Worm (Caenorhabditis elegans) whole organism, young adult: ENCODE results near the gene wrt-6.

Source experiments
- B0019.2 ChIP-seq: fragments of 200-800 bp; sonication (Bioruptor generic); conservative IDR thresholded peaks from 2 replicates; pipeline ENCODE4 v1.3.6; 2022; ENCODE audit warnings: missing genetic modification reagents, missing genetic modification characterization, missing compliant biosample characterization
- B0336.3 ChIP-seq: fragments of 200-800 bp; sonication (Bioruptor generic); IDR thresholded peaks from 2 replicates; pipeline ENCODE4 v1.3.6; 2022; ENCODE audit warnings: missing genetic modification characterization, missing compliant biosample characterization
- F10E7.11 ChIP-seq: sonication (generic microtip); optimal IDR thresholded peaks from 2 replicates; lab custom pipeline; 2017; ENCODE audit warnings: mild to moderate bottlenecking, missing genetic modification characterization, moderate library complexity, missing compliant biosample characterization
- F22D6.2 ChIP-seq: sonication (generic microtip); optimal IDR thresholded peaks from 2 replicates; lab custom pipeline; 2016; ENCODE audit warnings: mild to moderate bottlenecking, missing genetic modification characterization, missing compliant biosample characterization
- K11D2.4 ChIP-seq: fragments of 200-800 bp; sonication (Bioruptor generic); IDR thresholded peaks from 2 replicates; pipeline ENCODE4 v1.3.6; 2022; ENCODE audit warnings: missing genetic modification reagents, missing genetic modification characterization, missing compliant biosample characterization
- T07F8.4 ChIP-seq: sonication (generic microtip); optimal IDR thresholded peaks from 2 replicates; lab custom pipeline; 2016; ENCODE audit warnings: mild to moderate bottlenecking, missing genetic modification characterization, moderate library complexity, missing compliant biosample characterization
- Y53F4B.3 ChIP-seq: fragments of 200-800 bp; sonication (Bioruptor generic); IDR thresholded peaks from 2 replicates; pipeline ENCODE4 v1.3.6; 2022; ENCODE audit warnings: missing genetic modification reagents, missing genetic modification characterization, missing compliant biosample characterization
- ZK185.1 ChIP-seq: sonication (generic microtip); optimal IDR thresholded peaks from 2 replicates; lab custom pipeline; 2016; ENCODE audit warnings: mild to moderate bottlenecking, missing genetic modification characterization, missing compliant biosample characterization; ENCODE audit not compliant: poor library complexity, severe bottlenecking
- ama-1 ChIP-seq, 3 experiments: fragments of 150-350 bp in 1 of 3; sonication (generic microtip) in 2 of 3; optimal IDR thresholded peaks; 2 replicates each; lab custom pipeline; 2014 to 2018; ENCODE audit warnings: missing biosample characterization in 2 of 3, missing genetic modification characterization in 2 of 3, missing genetic modification reagents in 2 of 3
- aptf-2 ChIP-seq: fragments of 200-800 bp; sonication (Bioruptor generic); conservative IDR thresholded peaks from 2 replicates; pipeline ENCODE4 v1.3.6; 2022; ENCODE audit warnings: missing genetic modification reagents, missing genetic modification characterization, missing compliant biosample characterization
- aptf-3 ChIP-seq: fragments of 200-800 bp; sonication (Bioruptor generic); IDR thresholded peaks from 2 replicates; pipeline ENCODE4 v1.3.6; 2022; ENCODE audit warnings: missing genetic modification characterization, missing compliant biosample characterization
- athp-1 ChIP-seq: sonication (generic microtip); optimal IDR thresholded peaks from 2 replicates; lab custom pipeline; 2017; ENCODE audit warnings: mild to moderate bottlenecking, missing genetic modification characterization, missing compliant biosample characterization
- bed-2 ChIP-seq: fragments of 200-800 bp; sonication (Bioruptor generic); IDR thresholded peaks from 2 replicates; pipeline ENCODE4 v1.3.6; 2022; ENCODE audit warnings: missing genetic modification reagents, missing genetic modification characterization, missing compliant biosample characterization
- ccch-3 ChIP-seq: fragments of 200-800 bp; sonication (Bioruptor generic); optimal IDR thresholded peaks from 2 replicates; lab custom pipeline; 2018; ENCODE audit warnings: mild to moderate bottlenecking, missing genetic modification characterization, missing compliant biosample characterization
- cebp-1 ChIP-seq, 2 experiments: fragments of 200-800 bp in 1 of 2; sonication (Bioruptor generic) in 1 of 2; sonication (generic microtip) in 1 of 2; IDR thresholded peaks in 1 of 2; optimal IDR thresholded peaks in 1 of 2; 2 replicates each; pipeline versions ENCODE4 v1.3.6 to Lab custom; 2017 to 2022; ENCODE audit warnings: missing compliant biosample characterization in 2 of 2, missing genetic modification characterization in 2 of 2, mild to moderate bottlenecking in 1 of 2, missing genetic modification reagents in 1 of 2, moderate library complexity in 1 of 2
- cebp-2 ChIP-seq: fragments of 200-800 bp; sonication (Bioruptor generic); IDR thresholded peaks from 2 replicates; pipeline ENCODE4 v1.3.6; 2022; ENCODE audit warnings: missing genetic modification characterization, missing compliant biosample characterization
- ceh-27 ChIP-seq: fragments of 200-800 bp; sonication (Bioruptor generic); optimal IDR thresholded peaks from 2 replicates; lab custom pipeline; 2018; ENCODE audit warnings: mild to moderate bottlenecking, missing genetic modification characterization, moderate library complexity, missing compliant biosample characterization
- ceh-91 ChIP-seq: fragments of 200-800 bp; sonication (Bioruptor generic); IDR thresholded peaks from 2 replicates; pipeline ENCODE4 v1.3.6; 2022; ENCODE audit warnings: missing genetic modification reagents, missing genetic modification characterization, missing compliant biosample characterization
- chd-7 ChIP-seq: sonication (generic microtip); optimal IDR thresholded peaks from 2 replicates; lab custom pipeline; 2016; ENCODE audit warnings: mild to moderate bottlenecking, missing genetic modification characterization, moderate library complexity, missing compliant biosample characterization
- egl-44 ChIP-seq: fragments of 200-800 bp; sonication (Bioruptor generic); IDR thresholded peaks from 2 replicates; pipeline ENCODE4 v1.3.6; 2022; ENCODE audit warnings: missing genetic modification reagents, missing genetic modification characterization, missing compliant biosample characterization
- ekl-4 ChIP-seq: fragments of 200-800 bp; sonication (Bioruptor generic); IDR thresholded peaks from 2 replicates; pipeline ENCODE4 v1.3.6; 2022; ENCODE audit warnings: missing genetic modification reagents, missing genetic modification characterization, missing compliant biosample characterization
- ets-4 ChIP-seq: fragments of 200-800 bp; sonication (Bioruptor generic); optimal IDR thresholded peaks from 2 replicates; lab custom pipeline; 2018; ENCODE audit warnings: mild to moderate bottlenecking, missing genetic modification characterization, missing compliant biosample characterization
- him-1 ChIP-seq: sonication (generic microtip); optimal IDR thresholded peaks from 2 replicates; lab custom pipeline; 2016; ENCODE audit warnings: missing genotype, missing genetic modification reagents, missing genetic modification characterization, missing compliant biosample characterization
- hrde-1 ChIP-seq: sonication (generic microtip); optimal IDR thresholded peaks from 2 replicates; lab custom pipeline; 2016; ENCODE audit warnings: missing genetic modification characterization, mild to moderate bottlenecking, missing compliant biosample characterization, moderate library complexity, missing genotype, missing genetic modification reagents, borderline replicate concordance
- hsf-1 ChIP-seq: fragments of 200-800 bp; sonication (Bioruptor generic); IDR thresholded peaks from 2 replicates; pipeline ENCODE4 v1.3.6; 2022; ENCODE audit warnings: missing genetic modification reagents, missing genetic modification characterization, missing compliant biosample characterization
- lin-26 ChIP-seq: fragments of 200-800 bp; sonication (Bioruptor generic); IDR thresholded peaks from 2 replicates; pipeline ENCODE4 v1.3.6; 2022; ENCODE audit warnings: missing genetic modification reagents, missing genetic modification characterization, missing compliant biosample characterization
- lin-35 ChIP-seq, 3 experiments: fragments of 150-350 bp in 2 of 3; sonication (generic microtip) in 1 of 3; optimal IDR thresholded peaks; 2 replicates each; lab custom pipeline; 2014 to 2018; ENCODE audit warnings: missing biosample characterization in 3 of 3, missing genetic modification characterization in 3 of 3, missing genetic modification reagents in 3 of 3
- lin-54 ChIP-seq: fragments of 200-800 bp; sonication (Bioruptor generic); optimal IDR thresholded peaks from 2 replicates; lab custom pipeline; 2018; ENCODE audit warnings: mild to moderate bottlenecking, missing genetic modification characterization, missing compliant biosample characterization
- lsl-1 ChIP-seq: fragments of 200-800 bp; sonication (Bioruptor generic); optimal IDR thresholded peaks from 2 replicates; lab custom pipeline; 2018; ENCODE audit warnings: mild to moderate bottlenecking, missing genetic modification characterization, moderate library complexity, missing compliant biosample characterization
- lsy-27 ChIP-seq: sonication (generic microtip); optimal IDR thresholded peaks from 2 replicates; lab custom pipeline; 2017; ENCODE audit warnings: missing genetic modification characterization, mild to moderate bottlenecking, missing compliant biosample characterization, antibody characterized with exemption, missing genotype, borderline replicate concordance; ENCODE audit not compliant: insufficient read depth
- madf-10 ChIP-seq: sonication (generic microtip); optimal IDR thresholded peaks from 2 replicates; lab custom pipeline; 2016; ENCODE audit warnings: mild to moderate bottlenecking, missing genetic modification characterization, missing compliant biosample characterization
- madf-6 ChIP-seq: fragments of 200-800 bp; sonication (Bioruptor generic); IDR thresholded peaks from 2 replicates; pipeline ENCODE4 v1.3.6; 2022; ENCODE audit warnings: missing genetic modification reagents, missing genetic modification characterization, missing compliant biosample characterization
- mcd-1 ChIP-seq: fragments of 200-800 bp; sonication (Bioruptor generic); IDR thresholded peaks from 2 replicates; pipeline ENCODE4 v1.3.6; 2022; ENCODE audit warnings: missing genetic modification reagents, missing genetic modification characterization, missing compliant biosample characterization
- nfya-1 ChIP-seq: sonication (generic microtip); optimal IDR thresholded peaks from 2 replicates; lab custom pipeline; 2017; ENCODE audit warnings: antibody characterized with exemption, missing compliant biosample characterization, missing genetic modification characterization, borderline replicate concordance; ENCODE audit not compliant: insufficient read depth
- pbrm-1 ChIP-seq: fragments of 200-800 bp; sonication (Bioruptor generic); IDR thresholded peaks from 2 replicates; pipeline ENCODE4 v1.3.6; 2022; ENCODE audit warnings: missing genetic modification reagents, missing genetic modification characterization, missing compliant biosample characterization
- rpc-1 ChIP-seq, 2 experiments: fragments of 150-350 bp in 1 of 2; sonication (generic microtip) in 1 of 2; optimal IDR thresholded peaks; 2 replicates each; lab custom pipeline; 2014 to 2018; ENCODE audit warnings: missing biosample characterization in 1 of 2, missing genetic modification characterization in 1 of 2, missing genetic modification reagents in 1 of 2, missing genotype in 1 of 2
- snpc-1.1 ChIP-seq: sonication (generic microtip); optimal IDR thresholded peaks from 2 replicates; lab custom pipeline; 2017; ENCODE audit warnings: missing genetic modification characterization, mild to moderate bottlenecking, missing compliant biosample characterization, antibody characterized with exemption, moderate library complexity, missing genotype, missing genetic modification reagents; ENCODE audit not compliant: insufficient read depth
- snpc-3.4 ChIP-seq: sonication (generic microtip); optimal IDR thresholded peaks from 2 replicates; lab custom pipeline; 2017; ENCODE audit warnings: missing genetic modification characterization, mild to moderate bottlenecking, missing compliant biosample characterization, antibody characterized with exemption, moderate library complexity, missing genotype, missing genetic modification reagents
- unc-130 ChIP-seq: sonication (generic microtip); optimal IDR thresholded peaks from 2 replicates; lab custom pipeline; 2016; ENCODE audit warnings: missing genetic modification reagents, missing genetic modification characterization, missing compliant biosample characterization
- unc-62 ChIP-seq: fragments of 150-350 bp; optimal IDR thresholded peaks from 2 replicates; lab custom pipeline; 2014; ENCODE audit warnings: missing biosample characterization, missing genetic modification reagents, missing genetic modification characterization
- ztf-18 ChIP-seq: sonication (generic microtip); optimal IDR thresholded peaks from 2 replicates; lab custom pipeline; 2016; ENCODE audit warnings: missing genotype, mild to moderate bottlenecking, missing genetic modification characterization, missing compliant biosample characterization
- ztf-26 ChIP-seq: sonication (generic microtip); optimal IDR thresholded peaks from 2 replicates; lab custom pipeline; 2017; ENCODE audit warnings: missing genetic modification characterization, missing compliant biosample characterization
- ztf-28 ChIP-seq: fragments of 200-800 bp; sonication (Bioruptor generic); IDR thresholded peaks from 2 replicates; pipeline ENCODE4 v1.3.6; 2022; ENCODE audit warnings: missing genetic modification reagents, missing genetic modification characterization, missing compliant biosample characterization

The wrt-6 gene

DNA sequence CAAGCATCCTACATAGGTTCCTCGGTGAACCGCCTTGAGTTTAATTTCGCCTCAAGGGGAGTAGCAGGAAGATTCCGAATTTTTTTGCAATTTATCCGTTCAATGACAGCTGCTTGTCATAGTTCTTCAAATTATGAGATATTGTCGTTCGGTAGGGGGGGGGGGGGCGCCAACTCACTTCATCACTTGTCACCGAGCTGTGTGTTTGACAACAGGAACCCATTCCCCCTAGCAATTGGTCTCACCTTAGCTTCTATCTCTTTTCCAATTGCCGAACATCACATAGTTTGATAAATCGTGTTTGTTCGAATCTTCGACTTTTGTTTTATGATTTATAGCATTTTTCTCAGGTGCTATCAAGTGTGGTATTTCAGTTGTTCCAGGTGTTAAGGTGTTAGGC is 14.6 kb downstream of the wrt-6 start:
- TF ChIP-seq snpc-1.1 (tag; lab: Kevin White, UChicago), result no peak
- no peak for TF ChIP-seq lin-35 (GFP tag; optimal IDR thresholded peaks at IDR 0.05; lab: Kevin White, UChicago)
- no peak for TF ChIP-seq ceh-91 (GFP tag; lab: Robert Waterston, UW)
- no peak for TF ChIP-seq nfya-1 (tag; lab: Kevin White, UChicago)
- no peak for TF ChIP-seq chd-7
- no peak for TF ChIP-seq ccch-3 (GFP tag; lab: Kevin White, UChicago)
- TF ChIP-seq ztf-26 (tag; lab: Kevin White, UChicago), result no peak
- TF ChIP-seq ceh-27 (GFP tag; lab: Kevin White, UChicago), result no peak
- no peak for TF ChIP-seq lin-26 (GFP tag; lab: Robert Waterston, UW)
- TF ChIP-seq lsy-27 (tag; lab: Kevin White, UChicago), result no peak
- no peak for TF ChIP-seq ZK185.1 (tag; lab: Kevin White, UChicago)
- no peak for TF ChIP-seq pbrm-1 (GFP tag; lab: Robert Waterston, UW)
- TF ChIP-seq aptf-3 (GFP tag; lab: Robert Waterston, UW), result no peak
- TF ChIP-seq ztf-18, result no peak
- no peak for TF ChIP-seq ekl-4
- TF ChIP-seq egl-44, result no peak

DNA sequence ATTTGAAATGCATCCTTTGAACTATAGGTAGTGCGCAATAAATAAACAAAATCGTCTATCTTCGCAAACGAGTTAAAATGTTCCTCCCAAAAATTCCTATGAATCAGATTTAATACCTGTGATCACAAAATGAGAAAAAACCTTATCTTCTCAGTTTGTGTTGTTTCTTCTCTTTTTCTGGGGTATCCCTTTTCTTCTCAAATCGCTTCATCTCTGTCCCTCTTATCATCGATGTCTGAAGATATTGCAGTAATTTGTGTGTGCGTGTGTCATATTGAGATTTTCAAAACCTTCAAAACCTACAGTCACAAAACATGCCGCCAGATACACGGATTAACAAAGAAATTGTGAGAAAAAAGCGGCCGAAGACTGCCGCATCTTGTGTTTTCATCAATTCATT is 15.7 kb downstream of the wrt-6 start, which contains the start of gene glt-1:
Gene glt-1, plus strand, starts transcription at position 251 of the 400 bp plus-strand sequence.
- TF ChIP-seq cebp-2 (GFP tag; lab: Robert Waterston, UW) (no peak), F22D6.2 (tag; lab: Kevin White, UChicago) (no peak), athp-1 (tag; lab: Kevin White, UChicago) (no peak), unc-130 (GFP tag; lab: Kevin White, UChicago) (no peak), K11D2.4 (GFP tag; lab: Robert Waterston, UW) (no peak), ztf-26 (tag; lab: Kevin White, UChicago) (no peak), Y53F4B.3 (GFP tag; lab: Robert Waterston, UW) (no peak), T07F8.4 (no peak), ama-1 (optimal IDR thresholded peaks at IDR 0.05; lab: Kevin White, UChicago) (no peak), ama-1 (GFP tag; optimal IDR thresholded peaks at IDR 0.05; lab: Kevin White, UChicago) (no peak), madf-6 (GFP tag; lab: Robert Waterston, UW) (no peak), hsf-1 (GFP tag; lab: Robert Waterston, UW) (no peak), snpc-3.4 (no peak), lsl-1 (GFP tag; lab: Kevin White, UChicago) (no peak), B0019.2 (GFP tag; lab: Robert Waterston, UW) (no peak), him-1 (no peak), F10E7.11 (tag; lab: Kevin White, UChicago) (no peak), rpc-1 (optimal IDR thresholded peaks at IDR 0.05; lab: Kevin White, UChicago) (no peak), rpc-1 (tag; optimal IDR thresholded peaks at IDR 0.05; lab: Kevin White, UChicago) (no peak), mcd-1 (no peak), lin-54 (GFP tag; lab: Kevin White, UChicago) (no peak), unc-62 (GFP tag; lab: Kevin White, UChicago) (no peak)

DNA sequence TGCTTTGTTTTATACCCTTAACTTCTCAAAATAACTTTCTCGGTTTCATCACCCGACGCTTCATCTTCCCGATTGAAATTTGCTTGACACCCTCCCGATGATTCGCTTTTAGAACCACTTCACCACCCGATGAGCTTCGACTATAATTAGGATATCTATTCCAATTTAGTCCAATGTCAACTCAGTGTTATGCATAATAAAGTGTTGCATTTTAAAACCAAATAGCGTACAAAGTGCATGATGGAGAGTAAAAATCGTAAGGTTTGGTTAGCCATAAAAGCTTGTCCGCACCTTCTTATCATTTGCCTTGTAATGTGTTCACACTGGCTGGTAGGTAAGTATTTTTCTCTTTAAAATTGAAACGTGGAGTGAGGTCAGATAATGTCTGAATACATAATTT is 18.9 kb downstream of the wrt-6 start, which contains the start of gene C12D12.1:
Gene C12D12.1, plus strand, starts transcription at position 301 of the 400 bp plus-strand sequence.
- TF ChIP-seq aptf-2 (GFP tag; lab: Robert Waterston, UW) (no peak), cebp-1 (GFP tag; IDR thresholded peaks at IDR 0.05; lab: Robert Waterston, UW) (no peak), cebp-1 (tag; optimal IDR thresholded peaks at IDR 0.05; lab: Kevin White, UChicago) (no peak), madf-6 (GFP tag; lab: Robert Waterston, UW) (no peak), ztf-28 (no peak), B0336.3 (GFP tag; lab: Robert Waterston, UW) (no peak), bed-2 (GFP tag; lab: Robert Waterston, UW) (no peak), F10E7.11 (tag; lab: Kevin White, UChicago) (no peak), ets-4 (GFP tag; lab: Kevin White, UChicago) (no peak), madf-10 (tag; lab: Kevin White, UChicago) (no peak), hrde-1 (tag; lab: Kevin White, UChicago) (no peak)
